Fruit fly (Drosophila melanogaster) whole organism, prepupa: ENCODE measurements around the gene CG12009.

ENCODE experiments used
- dac ChIP-seq: fragments of 200-800 bp; sonication (Bioruptor generic); optimal IDR thresholded peaks from 2 replicates; lab custom pipeline; 2017; ENCODE audit warnings: missing biosample characterization, mild to moderate bottlenecking, missing genetic modification characterization
- vri ChIP-seq: fragments of 200-800 bp; sonication (Bioruptor generic); optimal IDR thresholded peaks from 3 replicates; lab custom pipeline; 2016; ENCODE audit warnings: missing biosample characterization, mild to moderate bottlenecking, missing genetic modification characterization

DNA sequence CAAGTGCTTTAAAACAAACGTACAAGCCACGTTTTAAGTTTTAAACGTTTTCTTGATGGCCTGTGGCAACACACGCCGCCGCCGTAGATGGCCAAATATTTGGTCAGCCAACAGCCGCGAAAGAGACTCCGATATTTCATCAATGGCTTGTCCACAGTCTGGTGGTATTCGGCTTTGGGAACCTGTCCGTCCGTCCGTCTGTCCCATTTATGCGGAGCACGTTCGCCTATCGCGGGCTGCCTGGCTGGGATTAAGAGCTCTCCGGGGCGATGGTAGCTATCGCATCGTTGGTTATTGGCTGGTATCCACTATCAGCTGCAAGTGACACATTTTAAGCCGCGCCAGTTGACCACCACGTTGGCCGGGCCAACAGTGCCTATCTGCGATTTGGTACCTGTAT, 16.3 kb downstream of the CG12009 start:
- TF ChIP-seq vri (GFP tag; lab: Kevin White, UChicago) (no peak), dac (GFP tag; lab: Kevin White, UChicago) (no peak)
